Worm (Caenorhabditis elegans): ENCODE results near the gene T14F9.2.

T14F9.2 gene

ce11 chrX:2215108-2215507 lies 19.0 kb upstream of the T14F9.2 start (continued):
- TF ChIP-seq fkh-10 (GFP tag; optimal IDR thresholded peaks at IDR 0.05) (no peak), mep-1 (tag; optimal IDR thresholded peaks at IDR 0.05) (peak; percentile 1), unc-62 (GFP tag; optimal IDR thresholded peaks at IDR 0.05) (no peak), nhr-28 (tag; optimal IDR thresholded peaks at IDR 0.05) (no peak), lin-39 (tag; optimal IDR thresholded peaks at IDR 0.05) (no peak), nhr-11 (tag; optimal IDR thresholded peaks at IDR 0.05) (no peak), C34B4.2 (tag; optimal IDR thresholded peaks at IDR 0.05) (no peak), ceh-8 (GFP tag; optimal IDR thresholded peaks at IDR 0.05) (no peak), rnt-1 (tag; optimal IDR thresholded peaks at IDR 0.05) (peak; percentile 48), zip-4 (GFP tag; optimal IDR thresholded peaks at IDR 0.05) (no peak), C16A3.4 (tag; optimal IDR thresholded peaks at IDR 0.05) (peak; percentile 19), aha-1 (tag; optimal IDR thresholded peaks at IDR 0.05) (no peak), nhr-90 (tag; optimal IDR thresholded peaks at IDR 0.05; ENCODE audit: poor library complexity) (peak; percentile 67), aly-2 (tag; optimal IDR thresholded peaks at IDR 0.05) (no peak), lin-14 (GFP tag; optimal IDR thresholded peaks at IDR 0.05) (peak; percentile 89), fkh-4 (tag; optimal IDR thresholded peaks at IDR 0.05; ENCODE audit: borderline replicate concordance) (no peak), efl-1 (optimal IDR thresholded peaks at IDR 0.05) (no peak), efl-1 (GFP tag; optimal IDR thresholded peaks at IDR 0.05 in 1 of 2) (no peak), dsc-1 (tag; optimal IDR thresholded peaks at IDR 0.05) (no peak), swsn-7 (tag; optimal IDR thresholded peaks at IDR 0.05) (no peak), jun-1 (tag; optimal IDR thresholded peaks at IDR 0.05) (no peak), ceh-88 (GFP tag; IDR thresholded peaks at IDR 0.05) (no peak), efl-3 (GFP tag; optimal IDR thresholded peaks at IDR 0.05) (no peak), hlh-17 (GFP tag; optimal IDR thresholded peaks at IDR 0.05; ENCODE audit: borderline replicate concordance) (no peak), xbp-1 (tag; optimal IDR thresholded peaks at IDR 0.05) (no peak), nhr-19 (GFP tag; conservative IDR thresholded peaks at IDR 0.05) (no peak; the same call in 1 of the 2 replicates), snpc-4 (tag; optimal IDR thresholded peaks at IDR 0.05) (no peak), mdl-1 (tag; optimal IDR thresholded peaks at IDR 0.05) (peak in 1 of 2 experiments; percentile 83), ceh-82 (tag; optimal IDR thresholded peaks at IDR 0.05) (no peak), ama-1 (optimal IDR thresholded peaks at IDR 0.05) (no peak), nhr-77 (tag; optimal IDR thresholded peaks at IDR 0.05) (no peak), nhr-20 (tag; optimal IDR thresholded peaks at IDR 0.05) (peak; percentile 71)

DNA sequence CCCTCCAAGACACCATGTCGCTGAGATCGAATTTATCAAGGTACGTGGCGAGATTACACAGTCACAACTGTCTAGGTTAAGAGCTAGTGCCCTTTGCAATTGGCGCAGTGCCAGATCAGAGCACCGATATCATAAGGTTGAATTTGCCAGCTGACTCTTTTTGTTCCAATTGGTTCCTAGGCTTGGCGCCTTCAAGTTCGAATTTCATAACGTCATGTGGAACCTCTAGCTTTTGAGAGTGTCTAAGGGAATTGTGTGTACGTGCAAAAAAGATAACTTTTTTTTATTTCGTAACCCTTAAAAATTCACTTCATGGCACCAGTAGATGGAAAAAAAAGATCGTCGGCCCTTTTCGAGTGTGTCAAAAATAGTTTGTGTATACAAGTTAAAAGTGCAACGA lies 17.9 kb upstream of the T14F9.2 start:
- TF ChIP-seq pag-3 (tag; optimal IDR thresholded peaks at IDR 0.05; ENCODE audit: borderline replicate concordance, insufficient read depth) (peak; percentile 52), unc-98 (GFP tag; IDR thresholded peaks at IDR 0.05) (no peak), skn-1 (tag; optimal IDR thresholded peaks at IDR 0.05) (no peak), rnt-1 (tag; optimal IDR thresholded peaks at IDR 0.05) (peak; percentile 31), efl-1 (optimal IDR thresholded peaks at IDR 0.05) (no peak), efl-1 (GFP tag; optimal IDR thresholded peaks at IDR 0.05 in 1 of 2) (peak in 1 of 2 experiments; percentile 7)

DNA sequence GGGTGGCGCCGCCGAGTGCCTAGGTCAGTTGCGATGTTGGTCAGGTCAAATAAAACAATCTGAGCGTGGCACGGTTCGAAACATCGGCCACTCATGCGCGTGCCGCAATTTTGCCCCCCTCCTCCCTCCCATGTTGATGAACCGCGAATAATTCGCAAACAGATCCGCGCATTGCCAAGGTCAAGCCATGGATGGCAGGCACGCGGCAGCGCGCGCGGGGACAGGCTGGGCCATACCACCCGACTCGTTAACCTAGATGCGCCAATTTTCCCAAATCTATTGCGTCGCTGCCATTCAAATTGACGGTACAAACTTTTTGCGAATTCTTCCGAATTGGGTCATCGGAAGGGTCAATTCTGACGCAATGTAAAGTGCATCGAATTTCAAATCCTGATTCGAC lies 17.5 kb upstream of the T14F9.2 start:
- TF ChIP-seq nhr-85 (tag) (peak; percentile 81), unc-98 (GFP tag; IDR thresholded peaks at IDR 0.05) (no peak), blmp-1 (tag; optimal IDR thresholded peaks at IDR 0.05) (peak; percentile 83), mep-1 (tag; optimal IDR thresholded peaks at IDR 0.05) (no peak), egl-27 (tag; optimal IDR thresholded peaks at IDR 0.05) (peak in 1 of 2 experiments; percentile 5), lin-14 (GFP tag; optimal IDR thresholded peaks at IDR 0.05) (peak; percentile 61), sptf-1 (tag; optimal IDR thresholded peaks at IDR 0.05) (no peak), efl-1 (optimal IDR thresholded peaks at IDR 0.05) (no peak), efl-1 (GFP tag; optimal IDR thresholded peaks at IDR 0.05 in 1 of 2) (peak in 1 of 2 experiments; percentile 60), grh-1 (GFP tag; IDR thresholded peaks at IDR 0.05) (peak; percentile 41; the same call in 1 of the 2 replicates), nhr-71 (tag; optimal IDR thresholded peaks at IDR 0.05) (no peak)
